Fruit fly (Drosophila melanogaster): ENCODE results near the gene CG43185.
A peak's percentile ranks its signal among the peaks of the same experiment; 100 is the strongest.

The CG43185 gene

dm6 chr2L:5883441-5883840, 1.2 kb upstream of the CG43185 start, which contains the start of gene CG44574:
Gene CG44574 (plus strand): TSS chr2L:5883741.
- no peak for TF ChIP-seq croc (GFP tag; conservative IDR thresholded peaks at IDR 0.05)
- TF ChIP-seq CG32772 (GFP tag; IDR thresholded peaks at IDR 0.05) = no peak
- no peak for TF ChIP-seq her (GFP tag; optimal IDR thresholded peaks at IDR 0.05)
- TF ChIP-seq CG4282 (GFP tag; optimal IDR thresholded peaks at IDR 0.05) = no peak
- no peak for TF ChIP-seq Adf1 (GFP tag; IDR thresholded peaks at IDR 0.05)
- TF ChIP-seq sug (tag; optimal IDR thresholded peaks at IDR 0.05) = no peak
- no peak for TF ChIP-seq Mrtf (GFP tag; IDR thresholded peaks at IDR 0.05)
- TF ChIP-seq Sin3A (optimal IDR thresholded peaks at IDR 0.05) = no peak
- no peak for TF ChIP-seq otp (GFP tag; IDR thresholded peaks at IDR 0.05)
- TF ChIP-seq CG1233 (GFP tag; optimal IDR thresholded peaks at IDR 0.05) = no peak
- no peak for TF ChIP-seq CG12769 (tag; optimal IDR thresholded peaks at IDR 0.05)
- TF ChIP-seq h (optimal IDR thresholded peaks at IDR 0.05) = no peak
- no peak for TF ChIP-seq CG17385 (GFP tag; optimal IDR thresholded peaks at IDR 0.05)
- no peak for TF ChIP-seq Doc3 (GFP tag; IDR thresholded peaks at IDR 0.05; ENCODE audit: partially characterized antibody)

- no peak for TF ChIP-seq CG33557 (GFP tag; optimal IDR thresholded peaks at IDR 0.05)
- TF ChIP-seq peb (GFP tag; IDR thresholded peaks at IDR 0.05) = no peak
- no peak for TF ChIP-seq CG15479 (GFP tag; optimal IDR thresholded peaks at IDR 0.05)
- no peak for TF ChIP-seq D (optimal IDR thresholded peaks at IDR 0.05)
- TF ChIP-seq D (GFP tag; optimal IDR thresholded peaks at IDR 0.05) = no peak
- no peak for TF ChIP-seq CG1832 (GFP tag; optimal IDR thresholded peaks at IDR 0.05)
- no peak for TF ChIP-seq tgo (GFP tag; IDR thresholded peaks at IDR 0.05)
- TF ChIP-seq Max (GFP tag; optimal IDR thresholded peaks at IDR 0.05) = no peak
- TF ChIP-seq tll (GFP tag; optimal IDR thresholded peaks at IDR 0.05) = no peak
- TF ChIP-seq CG4404 (GFP tag; IDR thresholded peaks at IDR 0.05) = no peak
- no peak for TF ChIP-seq so (GFP tag; IDR thresholded peaks at IDR 0.05)
- TF ChIP-seq nom (GFP tag; optimal IDR thresholded peaks at IDR 0.05) = no peak
- no peak for TF ChIP-seq Chrac-16 (GFP tag; optimal IDR thresholded peaks at IDR 0.05)
Measured at dm6 chr2L:5885702-5886101, 1.0 kb downstream of the CG43185 start, which contains the start of gene CG9029. Gene CG9029 (plus strand): TSS chr2L:5886002.

- peak; percentile 72 for TF ChIP-seq oc (tag; optimal IDR thresholded peaks at IDR 0.05)
- TF ChIP-seq zen2 (GFP tag; IDR thresholded peaks at IDR 0.05; ENCODE audit: partially characterized antibody) = 0 out of 3 replicates have a peak, but pooled peaks have one; percentile 1
- TF ChIP-seq CG12659 (GFP tag; optimal IDR thresholded peaks at IDR 0.05) = no peak
- TF ChIP-seq pb (GFP tag; optimal IDR thresholded peaks at IDR 0.05) = peak; percentile 10
- TF ChIP-seq Eip74EF (GFP tag; optimal IDR thresholded peaks at IDR 0.05) = peak in 1 of 2 experiments; percentile 55
- peak; percentile 27 for TF ChIP-seq Deaf1 (tag; optimal IDR thresholded peaks at IDR 0.05)
- no peak for TF ChIP-seq nau (GFP tag; optimal IDR thresholded peaks at IDR 0.05)
- peak; percentile 77 for TF ChIP-seq sd (tag; optimal IDR thresholded peaks at IDR 0.05)
- peak; percentile 33 for TF ChIP-seq CG12769 (tag; optimal IDR thresholded peaks at IDR 0.05)
- peak; percentile 63; the same call in 1 of the 4 replicates for TF ChIP-seq chinmo (GFP tag; IDR thresholded peaks at IDR 0.05; ENCODE audit: partially characterized antibody)
- TF ChIP-seq pros (GFP tag; optimal IDR thresholded peaks at IDR 0.05) = no peak
- no peak for TF ChIP-seq CG3407 (GFP tag; optimal IDR thresholded peaks at IDR 0.05)
- TF ChIP-seq abd-A (tag; optimal IDR thresholded peaks at IDR 0.05) = peak; percentile 24
- 0 out of 3 replicates have a peak, but pooled peaks have one; percentile 44 for TF ChIP-seq z (GFP tag; IDR thresholded peaks at IDR 0.05)
- peak; percentile 84 for TF ChIP-seq vvl (GFP tag; IDR thresholded peaks at IDR 0.05)
Measured at dm6 chr2L:5886955-5887354, 2.3 kb downstream of the CG43185 start.

Measured in whole organism, embryonic.